Fruit fly (Drosophila melanogaster) whole organism, embryonic: Measurements from ENCODE around the gene CG15880.

Source experiments
- BEAF-32 ChIP-seq: fragments of 200-800 bp; sonication (Bioruptor generic); optimal IDR thresholded peaks from 3 replicates; lab custom pipeline; 2017; ENCODE audit warnings: missing biosample characterization, missing genetic modification characterization, mild to moderate bottlenecking, moderate library complexity, missing genetic modification reagents
- Bgb ChIP-seq: fragments of 200-800 bp; sonication (Bioruptor generic); IDR thresholded peaks from 2 replicates; pipeline ENCODE4 v1.3.6; 2022; ENCODE audit warnings: missing biosample characterization, missing genetic modification characterization; ENCODE audit not compliant: partially characterized antibody
- Bteb2 ChIP-seq: fragments of 200-800 bp; sonication (Bioruptor generic); optimal IDR thresholded peaks from 2 replicates; lab custom pipeline; 2016; ENCODE audit warnings: missing biosample characterization, missing genetic modification characterization
- CG10267 ChIP-seq: fragments of 200-800 bp; sonication (Bioruptor generic); optimal IDR thresholded peaks from 2 replicates; lab custom pipeline; 2018; ENCODE audit warnings: missing biosample characterization, mild to moderate bottlenecking, missing genetic modification characterization, moderate library complexity
- CG10979 ChIP-seq: fragments of 200-800 bp; sonication (Bioruptor generic); optimal IDR thresholded peaks from 2 replicates; lab custom pipeline; 2018; ENCODE audit warnings: missing biosample characterization, mild to moderate bottlenecking, missing genetic modification characterization, moderate library complexity
- CG13123 ChIP-seq: fragments of 200-800 bp; sonication (Bioruptor generic); optimal IDR thresholded peaks from 2 replicates; lab custom pipeline; 2016; ENCODE audit warnings: missing biosample characterization, missing genetic modification characterization
- CG13287 ChIP-seq: fragments of 200-800 bp; sonication (Bioruptor generic); IDR thresholded peaks from 2 replicates; pipeline ENCODE4 v1.3.6; 2022; ENCODE audit warnings: missing biosample characterization, missing genetic modification characterization; ENCODE audit not compliant: partially characterized antibody
- CG13775 ChIP-seq: fragments of 200-800 bp; sonication (Bioruptor generic); optimal IDR thresholded peaks from 3 replicates; lab custom pipeline; 2017; ENCODE audit warnings: missing biosample characterization, mild to moderate bottlenecking, missing genetic modification characterization
- CG15011 ChIP-seq: fragments of 200-800 bp; sonication (Bioruptor generic); optimal IDR thresholded peaks from 3 replicates; lab custom pipeline; 2018; ENCODE audit warnings: missing biosample characterization, mild to moderate bottlenecking, missing genetic modification characterization
- CG15514 ChIP-seq: fragments of 200-800 bp; sonication (Bioruptor generic); optimal IDR thresholded peaks from 3 replicates; lab custom pipeline; 2017; ENCODE audit warnings: missing biosample characterization, missing genetic modification characterization, mild to moderate bottlenecking, moderate library complexity, missing genetic modification reagents
- CG1647 ChIP-seq: fragments of 200-800 bp; sonication (Bioruptor generic); optimal IDR thresholded peaks from 3 replicates; lab custom pipeline; 2016; ENCODE audit warnings: missing biosample characterization, missing genetic modification characterization
- CG17612 ChIP-seq: fragments of 200-800 bp; sonication (Bioruptor generic); IDR thresholded peaks from 2 replicates; pipeline ENCODE4 v1.3.6; 2022; ENCODE audit warnings: missing biosample characterization, missing genetic modification characterization
- CG2120 ChIP-seq: fragments of 200-800 bp; sonication (Bioruptor generic); optimal IDR thresholded peaks from 3 replicates; lab custom pipeline; 2016; ENCODE audit warnings: missing biosample characterization, missing genetic modification characterization
- CG2129 ChIP-seq: fragments of 200-800 bp; sonication (Bioruptor generic); IDR thresholded peaks from 2 replicates; pipeline ENCODE4 v1.3.6; 2022; ENCODE audit warnings: missing biosample characterization, missing genetic modification characterization; ENCODE audit not compliant: partially characterized antibody
- CG2678 ChIP-seq: fragments of 200-800 bp; sonication (Bioruptor generic); optimal IDR thresholded peaks from 3 replicates; lab custom pipeline; 2019; ENCODE audit warnings: missing biosample characterization, mild to moderate bottlenecking, missing genetic modification characterization, moderate library complexity
- CG34422 ChIP-seq: fragments of 200-800 bp; sonication (Bioruptor generic); IDR thresholded peaks from 3 replicates; pipeline ENCODE4 v1.3.6; 2022; ENCODE audit warnings: missing biosample characterization, missing genetic modification characterization
- CG6791 ChIP-seq: fragments of 200-800 bp; sonication (Bioruptor generic); IDR thresholded peaks from 3 replicates; pipeline ENCODE4 v1.3.6; 2022; ENCODE audit warnings: missing biosample characterization, missing genetic modification characterization; ENCODE audit not compliant: partially characterized antibody
- CG8765 ChIP-seq: fragments of 200-800 bp; sonication (Bioruptor generic); IDR thresholded peaks from 2 replicates; pipeline ENCODE4 v1.3.6; 2022; ENCODE audit warnings: missing biosample characterization, missing genetic modification characterization
- Dek ChIP-seq: fragments of 200-800 bp; sonication (Bioruptor generic); optimal IDR thresholded peaks from 3 replicates; lab custom pipeline; 2019; ENCODE audit warnings: missing biosample characterization, mild to moderate bottlenecking, missing genetic modification characterization, moderate library complexity
- Dll ChIP-seq: fragments of 200-800 bp; sonication (Bioruptor generic); IDR thresholded peaks from 4 replicates; pipeline ENCODE4 v1.3.6; 2022; ENCODE audit warnings: missing biosample characterization, missing genetic modification characterization; ENCODE audit not compliant: partially characterized antibody
- Dp ChIP-seq: fragments of 200-800 bp; sonication (Bioruptor generic); optimal IDR thresholded peaks from 2 replicates; lab custom pipeline; 2018; ENCODE audit warnings: missing biosample characterization, mild to moderate bottlenecking, missing genetic modification characterization, moderate library complexity
- E2f2 ChIP-seq: fragments of 200-800 bp; sonication (Bioruptor generic); IDR thresholded peaks from 2 replicates; pipeline ENCODE4 v1.3.6; 2022; ENCODE audit warnings: missing biosample characterization, missing genetic modification characterization
- HLHmδ ChIP-seq: fragments of 200-800 bp; sonication (Bioruptor generic); optimal IDR thresholded peaks from 2 replicates; lab custom pipeline; 2018; ENCODE audit warnings: missing biosample characterization, mild to moderate bottlenecking, missing genetic modification characterization, moderate library complexity
- MBD-R2 ChIP-seq: fragments of 200-800 bp; sonication (Bioruptor generic); IDR thresholded peaks from 2 replicates; pipeline ENCODE4 v1.3.6; 2022; ENCODE audit warnings: missing biosample characterization, missing genetic modification characterization
- MESR4 ChIP-seq: fragments of 200-800 bp; sonication (Bioruptor generic); optimal IDR thresholded peaks from 2 replicates; lab custom pipeline; 2018; ENCODE audit warnings: missing biosample characterization, mild to moderate bottlenecking, missing genetic modification characterization, moderate library complexity
- Pdp1 ChIP-seq, 2 experiments: fragments of 200-800 bp; sonication (Bioruptor generic); optimal IDR thresholded peaks; 3 replicates each; lab custom pipeline; 2016; ENCODE audit warnings: missing biosample characterization in 2 of 2, missing genetic modification characterization in 2 of 2, mild to moderate bottlenecking in 1 of 2, moderate library complexity in 1 of 2
- Scr ChIP-seq: fragments of 200-800 bp; sonication (Bioruptor generic); IDR thresholded peaks from 2 replicates; pipeline ENCODE4 v1.3.6; 2022; ENCODE audit warnings: missing biosample characterization, missing genetic modification characterization; ENCODE audit not compliant: partially characterized antibody
- Usf ChIP-seq: fragments of 200-800 bp; sonication (Bioruptor generic); optimal IDR thresholded peaks from 2 replicates; lab custom pipeline; 2017; ENCODE audit warnings: missing genotype, missing biosample characterization, missing genetic modification characterization
- bbx ChIP-seq: fragments of 200-800 bp; sonication (Bioruptor generic); IDR thresholded peaks from 2 replicates; pipeline ENCODE4 v1.3.6; 2022; ENCODE audit warnings: missing biosample characterization, missing genetic modification characterization; ENCODE audit not compliant: partially characterized antibody
- bigmax ChIP-seq: fragments of 200-800 bp; sonication (Bioruptor generic); optimal IDR thresholded peaks from 2 replicates; lab custom pipeline; 2018; ENCODE audit warnings: missing biosample characterization, mild to moderate bottlenecking, missing genetic modification characterization
- chinmo ChIP-seq: fragments of 200-800 bp; sonication (Bioruptor generic); IDR thresholded peaks from 4 replicates; pipeline ENCODE4 v1.3.6; 2022; ENCODE audit warnings: missing biosample characterization, missing genetic modification characterization; ENCODE audit not compliant: partially characterized antibody
- ci ChIP-seq: fragments of 200-800 bp; sonication (Bioruptor generic); IDR thresholded peaks from 3 replicates; pipeline ENCODE4 v1.3.6; 2022; ENCODE audit warnings: missing biosample characterization, missing genetic modification characterization
- crp ChIP-seq, 2 experiments: fragments of 200-800 bp; sonication (Bioruptor generic); optimal IDR thresholded peaks; 2 replicates in 1 of 2; 3 replicates in 1 of 2; lab custom pipeline; 2017; ENCODE audit warnings: missing biosample characterization in 2 of 2, missing genetic modification characterization in 2 of 2, mild to moderate bottlenecking in 1 of 2, moderate library complexity in 1 of 2
- danr ChIP-seq: fragments of 200-800 bp; sonication (Bioruptor generic); IDR thresholded peaks from 2 replicates; pipeline ENCODE4 v1.3.6; 2022; ENCODE audit warnings: missing biosample characterization, missing genetic modification characterization
- eve ChIP-seq, 2 experiments: fragments of >200 bp; optimal IDR thresholded peaks; 2 replicates each; lab custom pipeline; 2017; ENCODE audit warnings: missing biosample characterization in 2 of 2, missing genetic modification characterization in 2 of 2
- insv ChIP-seq, 2 experiments: fragments of 200-800 bp; sonication (Bioruptor generic); optimal IDR thresholded peaks; 3 replicates each; lab custom pipeline; 2016 to 2018; ENCODE audit warnings: missing biosample characterization in 2 of 2, missing genetic modification characterization in 2 of 2
- luna ChIP-seq: fragments of 200-800 bp; sonication (Bioruptor generic); optimal IDR thresholded peaks from 2 replicates; lab custom pipeline; 2016; ENCODE audit warnings: missing biosample characterization, missing genetic modification characterization
- nerfin-2 ChIP-seq: fragments of 200-800 bp; sonication (Bioruptor generic); IDR thresholded peaks from 2 replicates; pipeline ENCODE4 v1.3.6; 2022; ENCODE audit warnings: missing biosample characterization, missing genetic modification characterization; ENCODE audit not compliant: partially characterized antibody
- nmo ChIP-seq: fragments of 200-800 bp; sonication (Bioruptor generic); optimal IDR thresholded peaks from 2 replicates; lab custom pipeline; 2018; ENCODE audit warnings: missing biosample characterization, mild to moderate bottlenecking, missing genetic modification characterization, moderate library complexity
- pros ChIP-seq: fragments of 200-800 bp; sonication (Bioruptor generic); optimal IDR thresholded peaks from 3 replicates; lab custom pipeline; 2019; ENCODE audit warnings: missing biosample characterization, mild to moderate bottlenecking, missing genetic modification characterization, moderate library complexity
- pzg ChIP-seq: fragments of 200-800 bp; sonication (Bioruptor generic); optimal IDR thresholded peaks from 3 replicates; lab custom pipeline; 2018; ENCODE audit warnings: missing biosample characterization, mild to moderate bottlenecking, missing genetic modification characterization, moderate library complexity
- sna ChIP-seq: fragments of 200-800 bp; sonication (Bioruptor generic); IDR thresholded peaks from 2 replicates; pipeline ENCODE4 v1.3.6; 2022; ENCODE audit warnings: missing biosample characterization, missing genetic modification characterization; ENCODE audit not compliant: partially characterized antibody
- trh ChIP-seq: fragments of 200-800 bp; sonication (Bioruptor generic); optimal IDR thresholded peaks from 2 replicates; lab custom pipeline; 2016; ENCODE audit warnings: missing biosample characterization, missing genetic modification characterization
- unc-4 ChIP-seq: fragments of 200-800 bp; sonication (Bioruptor generic); IDR thresholded peaks from 2 replicates; pipeline ENCODE4 v1.3.6; 2022; ENCODE audit warnings: missing biosample characterization, missing genetic modification characterization; ENCODE audit not compliant: partially characterized antibody
- unpg ChIP-seq: fragments of 200-800 bp; sonication (Bioruptor generic); optimal IDR thresholded peaks from 3 replicates; lab custom pipeline; 2018; ENCODE audit warnings: missing biosample characterization, mild to moderate bottlenecking, missing genetic modification characterization, moderate library complexity

CG15880 gene

dm6 chr2L:815785-816389, 1.9 kb downstream of the CG15880 start, which contains the start of the genes Saf6 and Pex12 (continued):
- peak; percentile 73 for TF ChIP-seq CG2129 (GFP tag; lab: Robert Waterston, UW)
- TF ChIP-seq CG17612 (GFP tag; lab: Robert Waterston, UW): no peak
- peak; percentile 89 for TF ChIP-seq CG13287
- peak; percentile 83 for TF ChIP-seq Scr (GFP tag; lab: Robert Waterston, UW)
- TF ChIP-seq Bgb: peak; percentile 86
- no peak for TF ChIP-seq pros
- peak in 1 of 2 experiments; percentile 54 for TF ChIP-seq insv (GFP tag; optimal IDR thresholded peaks at IDR 0.05; lab: Kevin White, UChicago)
- TF ChIP-seq CG10979 (tag; lab: Kevin White, UChicago): peak; percentile 26
- TF ChIP-seq CG6791 (GFP tag; lab: Robert Waterston, UW): peak; percentile 81
- TF ChIP-seq trh (GFP tag; lab: Kevin White, UChicago): no peak
- TF ChIP-seq nerfin-2: peak; percentile 79
- 0 out of 3 replicates have a peak, but pooled peaks have one; percentile 12 for TF ChIP-seq ci
- TF ChIP-seq HLHmδ: no peak
- peak; percentile 3 for TF ChIP-seq nmo (GFP tag; lab: Kevin White, UChicago)

- TF ChIP-seq Dp: peak; percentile 84
- peak; percentile 83 for TF ChIP-seq CG10267 (tag; lab: Kevin White, UChicago)
- TF ChIP-seq unpg (GFP tag; lab: Kevin White, UChicago): no peak
- peak; percentile 38 for TF ChIP-seq MESR4
- no peak for TF ChIP-seq danr (GFP tag; lab: Robert Waterston, UW)
- TF ChIP-seq pzg (GFP tag; lab: Kevin White, UChicago): peak; percentile 24
- no peak for TF ChIP-seq CG13775 (GFP tag; lab: Kevin White, UChicago)
- no peak for TF ChIP-seq bbx (GFP tag; lab: Robert Waterston, UW)
- no peak for TF ChIP-seq CG1647
- TF ChIP-seq chinmo (GFP tag; lab: Robert Waterston, UW): 0 out of 4 replicates have a peak, but pooled peaks have one; percentile 6
- peak; percentile 1 for TF ChIP-seq CG2120
- peak; percentile 74 for TF ChIP-seq MBD-R2 (GFP tag; lab: Robert Waterston, UW)
- TF ChIP-seq CG2678: no peak
- no peak for TF ChIP-seq Bteb2 (GFP tag; lab: Kevin White, UChicago)
- no peak for TF ChIP-seq bigmax (GFP tag; lab: Kevin White, UChicago)
- TF ChIP-seq Pdp1 (GFP tag; optimal IDR thresholded peaks at IDR 0.05; lab: Kevin White, UChicago): peak in 1 of 2 experiments; percentile 87
- TF ChIP-seq CG8765 (GFP tag; lab: Robert Waterston, UW): no peak
- peak in 1 of 2 experiments; percentile 84 for TF ChIP-seq crp (GFP tag; optimal IDR thresholded peaks at IDR 0.05; lab: Kevin White, UChicago)
- peak; percentile 93 for TF ChIP-seq E2f2
- no peak for TF ChIP-seq luna
- no peak for TF ChIP-seq sna (GFP tag; lab: Robert Waterston, UW)
- TF ChIP-seq Dek (tag; lab: Kevin White, UChicago): no peak
- TF ChIP-seq unc-4 (GFP tag; lab: Robert Waterston, UW): 0 out of 2 replicates have a peak, but pooled peaks have one; percentile 17
- TF ChIP-seq CG15011: no peak
- TF ChIP-seq Dll: peak; percentile 18; the same call in 1 of the 4 replicates
- peak; percentile 11 for TF ChIP-seq CG15514 (GFP tag; lab: Kevin White, UChicago)
- TF ChIP-seq ci: peak; percentile 13; the same call in 1 of the 3 replicates
- no peak for TF ChIP-seq CG13123 (GFP tag; lab: Kevin White, UChicago)
- TF ChIP-seq BEAF-32 (GFP tag; lab: Kevin White, UChicago): no peak
- TF ChIP-seq CG34422 (GFP tag; lab: Robert Waterston, UW): peak; percentile 34; the same call in 1 of the 3 replicates
- no peak for TF ChIP-seq eve (GFP tag; optimal IDR thresholded peaks at IDR 0.05; lab: Kevin White, UChicago)
- TF ChIP-seq Usf: no peak
Measured at dm6 chr2L:811405-811804, 6.3 kb downstream of the CG15880 start, which contains the start of gene Dbp21E2. TSS of gene Dbp21E2 (plus strand) at chr2L:811584.
